Worm (Caenorhabditis elegans): ENCODE measurements around the gene klp-7.

DNA sequence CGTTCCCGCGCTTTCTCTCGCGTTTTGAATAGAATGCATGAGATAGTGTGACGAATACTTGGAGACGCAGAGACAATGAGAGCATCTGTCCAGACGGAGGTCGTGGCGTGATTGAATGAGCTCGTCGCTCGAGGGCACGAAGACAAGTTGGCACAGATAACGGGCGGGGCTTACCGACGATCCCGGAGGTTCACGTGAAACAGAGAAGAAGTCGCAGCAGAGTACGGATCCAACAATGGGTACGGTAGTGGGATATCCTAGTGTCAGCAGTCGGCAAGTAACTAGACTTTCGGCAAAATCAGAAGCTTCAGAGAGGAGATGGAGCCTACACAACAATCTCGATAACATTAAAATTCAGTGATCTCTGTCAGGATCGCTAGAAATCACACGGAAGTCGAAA lies 14.1 kb downstream of the klp-7 start:
- TF ChIP-seq snpc-4 (tag; optimal IDR thresholded peaks at IDR 0.05) (no peak), nhr-237 (tag; optimal IDR thresholded peaks at IDR 0.05) (no peak), unc-62 (GFP tag; optimal IDR thresholded peaks at IDR 0.05) (peak; percentile 40), ztf-11 (tag; optimal IDR thresholded peaks at IDR 0.05) (no peak), ceh-39 (tag; optimal IDR thresholded peaks at IDR 0.05) (no peak), nhr-28 (tag; optimal IDR thresholded peaks at IDR 0.05) (no peak), lin-13 (tag; optimal IDR thresholded peaks at IDR 0.05) (no peak), lsy-2 (tag; optimal IDR thresholded peaks at IDR 0.05) (no peak), ham-2 (GFP tag; optimal IDR thresholded peaks at IDR 0.05) (no peak), nhr-2 (tag; optimal IDR thresholded peaks at IDR 0.05) (no peak), mls-2 (tag; optimal IDR thresholded peaks at IDR 0.05) (no peak), sptf-1 (tag; optimal IDR thresholded peaks at IDR 0.05) (no peak), unc-39 (tag; optimal IDR thresholded peaks at IDR 0.05) (no peak), elt-3 (tag; optimal IDR thresholded peaks at IDR 0.05) (no peak)
